Worm (Caenorhabditis elegans) whole organism, young adult: ENCODE data around the gene srz-75.
"Not testable (repeated sequence)": the region's sequence is repeated elsewhere in the genome, so short reads cannot be mapped to it uniquely, and the experiment has no call there.

Experiments
- B0261.1 ChIP-seq: sonication (generic microtip); optimal IDR thresholded peaks from 2 replicates; lab custom pipeline; 2016; ENCODE audit warnings: mild to moderate bottlenecking, missing genetic modification characterization, moderate library complexity, missing compliant biosample characterization
- D2030.7 ChIP-seq: fragments of 200-800 bp; sonication (Bioruptor generic); IDR thresholded peaks from 2 replicates; pipeline ENCODE4 v1.3.6; 2022; ENCODE audit warnings: missing genetic modification reagents, missing genetic modification characterization, missing compliant biosample characterization
- F10E7.11 ChIP-seq: sonication (generic microtip); optimal IDR thresholded peaks from 2 replicates; lab custom pipeline; 2017; ENCODE audit warnings: mild to moderate bottlenecking, missing genetic modification characterization, moderate library complexity, missing compliant biosample characterization
- F33H1.4 ChIP-seq: fragments of 200-800 bp; sonication (Bioruptor generic); IDR thresholded peaks from 2 replicates; pipeline ENCODE4 v1.3.6; 2022; ENCODE audit warnings: missing genetic modification reagents, missing genetic modification characterization, missing compliant biosample characterization
- F49E8.2 ChIP-seq: sonication (generic microtip); optimal IDR thresholded peaks from 3 replicates; lab custom pipeline; 2017; ENCODE audit warnings: missing genetic modification characterization, mild to moderate bottlenecking, missing compliant biosample characterization, antibody characterized with exemption, moderate library complexity; ENCODE audit not compliant: insufficient read depth
- F55B11.4 ChIP-seq: sonication (generic microtip); optimal IDR thresholded peaks from 2 replicates; lab custom pipeline; 2016; ENCODE audit warnings: missing compliant biosample characterization, missing genetic modification characterization, borderline replicate concordance; ENCODE audit not compliant: insufficient read depth
- K12H6.12 ChIP-seq: fragments of 200-800 bp; sonication (Bioruptor generic); optimal IDR thresholded peaks from 2 replicates; lab custom pipeline; 2018; ENCODE audit warnings: mild to moderate bottlenecking, missing genetic modification characterization, missing compliant biosample characterization
- T07F8.4 ChIP-seq: sonication (generic microtip); optimal IDR thresholded peaks from 2 replicates; lab custom pipeline; 2016; ENCODE audit warnings: mild to moderate bottlenecking, missing genetic modification characterization, moderate library complexity, missing compliant biosample characterization
- Y53F4B.3 ChIP-seq: fragments of 200-800 bp; sonication (Bioruptor generic); IDR thresholded peaks from 2 replicates; pipeline ENCODE4 v1.3.6; 2022; ENCODE audit warnings: missing genetic modification reagents, missing genetic modification characterization, missing compliant biosample characterization
- ZK185.1 ChIP-seq: sonication (generic microtip); optimal IDR thresholded peaks from 2 replicates; lab custom pipeline; 2016; ENCODE audit warnings: mild to moderate bottlenecking, missing genetic modification characterization, missing compliant biosample characterization; ENCODE audit not compliant: poor library complexity, severe bottlenecking
- akir-1 ChIP-seq: fragments of 200-800 bp; sonication (Bioruptor generic); optimal IDR thresholded peaks from 2 replicates; lab custom pipeline; 2018; ENCODE audit warnings: mild to moderate bottlenecking, missing genetic modification characterization, moderate library complexity, missing compliant biosample characterization
- atf-7 ChIP-seq: sonication (generic microtip); optimal IDR thresholded peaks from 2 replicates; lab custom pipeline; 2017; ENCODE audit warnings: mild to moderate bottlenecking, missing genetic modification characterization, missing compliant biosample characterization
- attf-6 ChIP-seq: fragments of 200-800 bp; sonication (Bioruptor generic); IDR thresholded peaks from 2 replicates; pipeline ENCODE4 v1.3.6; 2022; ENCODE audit warnings: missing genetic modification reagents, missing genetic modification characterization, missing compliant biosample characterization
- cebp-2 ChIP-seq: fragments of 200-800 bp; sonication (Bioruptor generic); IDR thresholded peaks from 2 replicates; pipeline ENCODE4 v1.3.6; 2022; ENCODE audit warnings: missing genetic modification characterization, missing compliant biosample characterization
- efl-1 ChIP-seq: fragments of 150-350 bp; optimal IDR thresholded peaks from 2 replicates; lab custom pipeline; 2014; ENCODE audit warnings: missing biosample characterization, missing genetic modification reagents, missing genetic modification characterization
- egl-18 ChIP-seq: fragments of 200-800 bp; sonication (Bioruptor generic); IDR thresholded peaks from 2 replicates; pipeline ENCODE4 v1.3.6; 2022; ENCODE audit warnings: missing genetic modification reagents, missing genetic modification characterization, missing compliant biosample characterization
- fkh-3 ChIP-seq: sonication (generic microtip); optimal IDR thresholded peaks from 2 replicates; lab custom pipeline; 2016; ENCODE audit warnings: mild to moderate bottlenecking, missing genetic modification characterization, missing compliant biosample characterization
- hmg-1.2 ChIP-seq: fragments of 200-800 bp; sonication (Bioruptor generic); IDR thresholded peaks from 2 replicates; pipeline ENCODE4 v1.3.6; 2022; ENCODE audit warnings: missing genetic modification reagents, missing genetic modification characterization, missing compliant biosample characterization
- mes-4 ChIP-seq: sonication (generic microtip); optimal IDR thresholded peaks from 2 replicates; lab custom pipeline; 2016; ENCODE audit warnings: missing genotype, missing genetic modification characterization, missing compliant biosample characterization
- mxl-1 ChIP-seq: sonication (generic microtip); optimal IDR thresholded peaks from 2 replicates; lab custom pipeline; 2016; ENCODE audit warnings: missing genetic modification characterization, missing compliant biosample characterization
- nfya-2 ChIP-seq: fragments of 200-800 bp; sonication (Bioruptor generic); IDR thresholded peaks from 2 replicates; pipeline ENCODE4 v1.3.6; 2022; ENCODE audit warnings: missing genetic modification reagents, missing genetic modification characterization, missing compliant biosample characterization
- nhr-80 ChIP-seq: sonication (generic microtip); optimal IDR thresholded peaks from 2 replicates; lab custom pipeline; 2016; ENCODE audit warnings: missing genetic modification characterization, missing compliant biosample characterization
- rcor-1 ChIP-seq: fragments of 200-800 bp; sonication (Bioruptor generic); IDR thresholded peaks from 2 replicates; pipeline ENCODE4 v1.3.6; 2022; ENCODE audit warnings: missing genetic modification reagents, missing genetic modification characterization, missing compliant biosample characterization
- rec-8 ChIP-seq, 2 experiments: sonication (generic microtip); optimal IDR thresholded peaks; 2 replicates each; lab custom pipeline; 2016; ENCODE audit warnings: mild to moderate bottlenecking in 2 of 2, missing genetic modification characterization in 2 of 2, missing genetic modification reagents in 2 of 2, missing genotype in 2 of 2, missing biosample characterization in 1 of 2, missing compliant biosample characterization in 1 of 2, moderate library complexity in 1 of 2
- repo-1 ChIP-seq: sonication (generic microtip); optimal IDR thresholded peaks from 2 replicates; lab custom pipeline; 2017; ENCODE audit warnings: mild to moderate bottlenecking, missing genetic modification characterization, missing compliant biosample characterization
- rpc-1 ChIP-seq, 2 experiments: fragments of 150-350 bp in 1 of 2; sonication (generic microtip) in 1 of 2; optimal IDR thresholded peaks; 2 replicates each; lab custom pipeline; 2014 to 2018; ENCODE audit warnings: missing biosample characterization in 1 of 2, missing genetic modification characterization in 1 of 2, missing genetic modification reagents in 1 of 2, missing genotype in 1 of 2
- snpc-1.3 ChIP-seq: sonication (generic microtip); optimal IDR thresholded peaks from 2 replicates; lab custom pipeline; 2017; ENCODE audit warnings: missing genetic modification characterization, mild to moderate bottlenecking, missing compliant biosample characterization, antibody characterized with exemption, moderate library complexity, missing genotype, missing genetic modification reagents; ENCODE audit not compliant: insufficient read depth
- snpc-3.4 ChIP-seq: sonication (generic microtip); optimal IDR thresholded peaks from 2 replicates; lab custom pipeline; 2017; ENCODE audit warnings: missing genetic modification characterization, mild to moderate bottlenecking, missing compliant biosample characterization, antibody characterized with exemption, moderate library complexity, missing genotype, missing genetic modification reagents
- snpc-4 ChIP-seq, 5 experiments: fragments of 150-350 bp in 1 of 5; sonication (generic microtip) in 4 of 5; optimal IDR thresholded peaks; 2 replicates each; lab custom pipeline; 2014 to 2018; ENCODE audit warnings: missing genetic modification characterization in 5 of 5, missing biosample characterization in 3 of 5, antibody characterized with exemption in 2 of 5, mild to moderate bottlenecking in 2 of 5, missing compliant biosample characterization in 2 of 5, missing genotype in 2 of 5, moderate library complexity in 2 of 5, missing genetic modification reagents in 1 of 5
- tbp1 ChIP-seq: fragments of 200-800 bp; sonication (Bioruptor generic); optimal IDR thresholded peaks from 2 replicates; lab custom pipeline; 2018; ENCODE audit warnings: mild to moderate bottlenecking, missing genetic modification characterization, missing compliant biosample characterization
- unc-62 ChIP-seq: fragments of 150-350 bp; optimal IDR thresholded peaks from 2 replicates; lab custom pipeline; 2014; ENCODE audit warnings: missing biosample characterization, missing genetic modification reagents, missing genetic modification characterization
- ztf-18 ChIP-seq: sonication (generic microtip); optimal IDR thresholded peaks from 2 replicates; lab custom pipeline; 2016; ENCODE audit warnings: missing genotype, mild to moderate bottlenecking, missing genetic modification characterization, missing compliant biosample characterization
- ztf-6 ChIP-seq: fragments of 200-800 bp; sonication (Bioruptor generic); IDR thresholded peaks from 2 replicates; pipeline ENCODE4 v1.3.6; 2022; ENCODE audit warnings: missing genetic modification reagents, missing genetic modification characterization, missing compliant biosample characterization

Gene srz-75

ce11 chrIV:16270955-16271354 lies 19.7 kb downstream of the srz-75 start, which contains the start of gene F38C2.4:
TSS of gene F38C2.4 (plus strand) at chrIV:16271255.
- TF ChIP-seq nhr-80 = no peak
- TF ChIP-seq T07F8.4 (tag; lab: Kevin White, UChicago) = no peak
- no peak for TF ChIP-seq efl-1 (GFP tag; lab: Kevin White, UChicago)
- no peak for TF ChIP-seq rec-8 (tag; optimal IDR thresholded peaks at IDR 0.05; lab: Kevin White, UChicago)
- TF ChIP-seq snpc-4 (GFP tag; optimal IDR thresholded peaks at IDR 0.05; lab: Kevin White, UChicago) = no peak
- TF ChIP-seq snpc-4 (tag; optimal IDR thresholded peaks at IDR 0.05; lab: Kevin White, UChicago) = peak in 2 of 4 experiments; percentile 12 to 43
- no peak for TF ChIP-seq ztf-6 (GFP tag; lab: Robert Waterston, UW)
- TF ChIP-seq akir-1 (GFP tag; lab: Kevin White, UChicago) = no peak

ce11 chrIV:16260262-16260661 lies 30.4 kb downstream of the srz-75 start:
- TF ChIP-seq attf-6 (GFP tag; lab: Robert Waterston, UW) (peak; percentile 95), B0261.1 (tag; lab: Kevin White, UChicago) (peak; percentile 55), hmg-1.2 (peak; percentile 46; the same call in 1 of the 2 replicates), tbp1 (GFP tag; lab: Kevin White, UChicago) (peak; percentile 79), snpc-4 (tag; optimal IDR thresholded peaks at IDR 0.05; lab: Kevin White, UChicago) (peak in 1 of 4 experiments; percentile 86), rpc-1 (tag; optimal IDR thresholded peaks at IDR 0.05; lab: Kevin White, UChicago) (peak; percentile 51)
- not testable (repeated sequence) for TF ChIP-seq snpc-4 (GFP tag; optimal IDR thresholded peaks at IDR 0.05; lab: Kevin White, UChicago); rpc-1 (optimal IDR thresholded peaks at IDR 0.05; lab: Kevin White, UChicago)
- TF ChIP-seq, all 124 proteins: peak for 6; not testable (repeated sequence) for 118

- no peak for TF ChIP-seq F10E7.11 (tag; lab: Kevin White, UChicago)
- no peak for TF ChIP-seq ztf-18 (tag; lab: Kevin White, UChicago)
- no peak for TF ChIP-seq mes-4 (tag; lab: Kevin White, UChicago)
- no peak for TF ChIP-seq F49E8.2 (tag; lab: Kevin White, UChicago)
- TF ChIP-seq F55B11.4 (tag; lab: Kevin White, UChicago) = no peak
- no peak for TF ChIP-seq F33H1.4 (GFP tag; lab: Robert Waterston, UW)
- TF ChIP-seq unc-62 (GFP tag; lab: Kevin White, UChicago) = no peak
- TF ChIP-seq, all 124 proteins: peak for 0
These were observed 33.3 kb downstream of the srz-75 start, which contains the start of gene hlh-31 for ce11 chrIV:16257330-16257729. TSS of gene hlh-31 (plus strand) at chrIV:16257630.

- TF ChIP-seq K12H6.12 (tag; lab: Kevin White, UChicago) = no peak
- no peak for TF ChIP-seq egl-18 (GFP tag; lab: Robert Waterston, UW)
- TF ChIP-seq fkh-3 (tag; lab: Kevin White, UChicago) = no peak
- no peak for TF ChIP-seq snpc-3.4
- TF ChIP-seq atf-7 (tag; lab: Kevin White, UChicago) = no peak
- no peak for TF ChIP-seq Y53F4B.3 (GFP tag; lab: Robert Waterston, UW)
- no peak for TF ChIP-seq nfya-2 (GFP tag; lab: Robert Waterston, UW)
- no peak for TF ChIP-seq snpc-1.3 (tag; lab: Kevin White, UChicago)
- no peak for TF ChIP-seq repo-1 (tag; lab: Kevin White, UChicago)
- no peak for TF ChIP-seq D2030.7
- TF ChIP-seq ZK185.1 = no peak
- TF ChIP-seq rcor-1 (GFP tag; lab: Robert Waterston, UW) = no peak
- TF ChIP-seq F33H1.4 (GFP tag; lab: Robert Waterston, UW) = no peak
- no peak for TF ChIP-seq cebp-2 (GFP tag; lab: Robert Waterston, UW)
- TF ChIP-seq mxl-1 = no peak
These were observed 36.2 kb downstream of the srz-75 start, which contains the start of gene hlh-17 for ce11 chrIV:16254464-16254863. TSS of gene hlh-17 (plus strand) at chrIV:16254764.
